Fruit fly (Drosophila melanogaster) whole organism, embryonic: Measurements from ENCODE around the gene CG1824.

ENCODE experiments used
- ATbp ChIP-seq: fragments of 200-800 bp; sonication (Bioruptor generic); optimal IDR thresholded peaks from 2 replicates; lab custom pipeline; 2017; ENCODE audit warnings: missing biosample characterization, mild to moderate bottlenecking, missing genetic modification characterization, missing genetic modification reagents
- C15 ChIP-seq: fragments of 200-800 bp; sonication (Bioruptor generic); IDR thresholded peaks from 3 replicates; pipeline ENCODE4 v1.3.6; 2022; ENCODE audit warnings: missing biosample characterization, missing genetic modification characterization
- CG11504 ChIP-seq: fragments of 200-800 bp; sonication (Bioruptor generic); optimal IDR thresholded peaks from 3 replicates; lab custom pipeline; 2019; ENCODE audit warnings: missing biosample characterization, mild to moderate bottlenecking, missing genetic modification characterization, moderate library complexity
- CG12104 ChIP-seq: fragments of 200-800 bp; sonication (Bioruptor generic); optimal IDR thresholded peaks from 3 replicates; lab custom pipeline; 2016; ENCODE audit warnings: missing biosample characterization, missing genetic modification characterization
- CG14860 ChIP-seq: fragments of 200-800 bp; sonication (Bioruptor generic); IDR thresholded peaks from 3 replicates; pipeline ENCODE4 v1.3.6; 2022; ENCODE audit warnings: missing biosample characterization, missing genetic modification characterization; ENCODE audit not compliant: partially characterized antibody
- CG18619 ChIP-seq: fragments of 200-800 bp; sonication (Bioruptor generic); optimal IDR thresholded peaks from 3 replicates; lab custom pipeline; 2017; ENCODE audit warnings: missing biosample characterization, mild to moderate bottlenecking, missing genetic modification characterization
- CG18764 ChIP-seq: fragments of 200-800 bp; sonication (Bioruptor generic); optimal IDR thresholded peaks from 3 replicates; lab custom pipeline; 2016; ENCODE audit warnings: missing biosample characterization, missing genetic modification characterization
- CG2120 ChIP-seq: fragments of 200-800 bp; sonication (Bioruptor generic); optimal IDR thresholded peaks from 3 replicates; lab custom pipeline; 2016; ENCODE audit warnings: missing biosample characterization, missing genetic modification characterization
- CG30431 ChIP-seq: fragments of 200-800 bp; sonication (Bioruptor generic); optimal IDR thresholded peaks from 2 replicates; lab custom pipeline; 2017; ENCODE audit warnings: missing biosample characterization, missing genetic modification characterization
- CG3065 ChIP-seq: fragments of 200-800 bp; sonication (Bioruptor generic); optimal IDR thresholded peaks from 2 replicates; lab custom pipeline; 2016; ENCODE audit warnings: missing biosample characterization, missing genetic modification characterization
- CG31365 ChIP-seq: fragments of 200-800 bp; sonication (Bioruptor generic); optimal IDR thresholded peaks from 2 replicates; lab custom pipeline; 2018; ENCODE audit warnings: missing biosample characterization, mild to moderate bottlenecking, missing genetic modification characterization
- CG31441 ChIP-seq: fragments of 200-800 bp; sonication (Bioruptor generic); IDR thresholded peaks from 2 replicates; pipeline ENCODE4 v1.3.6; 2022; ENCODE audit warnings: missing biosample characterization, missing genetic modification characterization
- CG34224 ChIP-seq: fragments of 200-800 bp; sonication (Bioruptor generic); IDR thresholded peaks from 3 replicates; pipeline ENCODE4 v1.3.6; 2022; ENCODE audit warnings: missing biosample characterization, missing genetic modification characterization; ENCODE audit not compliant: partially characterized antibody
- CG4707 ChIP-seq: fragments of 200-800 bp; sonication (Bioruptor generic); optimal IDR thresholded peaks from 2 replicates; lab custom pipeline; 2018; ENCODE audit warnings: missing biosample characterization, mild to moderate bottlenecking, missing genetic modification characterization, moderate library complexity
- CG5180 ChIP-seq: fragments of 200-800 bp; sonication (Bioruptor generic); optimal IDR thresholded peaks from 3 replicates; lab custom pipeline; 2017; ENCODE audit warnings: missing biosample characterization, missing genetic modification characterization, mild to moderate bottlenecking, moderate library complexity, missing genetic modification reagents
- CG6175 ChIP-seq: fragments of 200-800 bp; sonication (Bioruptor generic); IDR thresholded peaks from 3 replicates; pipeline ENCODE4 v1.3.6; 2022; ENCODE audit warnings: missing biosample characterization, missing genetic modification characterization
- CG6683 ChIP-seq: fragments of 200-800 bp; sonication (Bioruptor generic); optimal IDR thresholded peaks from 2 replicates; lab custom pipeline; 2017; ENCODE audit warnings: missing biosample characterization, mild to moderate bottlenecking, missing genetic modification characterization, missing genetic modification reagents
- CG6689 ChIP-seq: fragments of 200-800 bp; sonication (Bioruptor generic); IDR thresholded peaks from 2 replicates; pipeline ENCODE4 v1.3.6; 2022; ENCODE audit warnings: missing biosample characterization, missing genetic modification characterization
- CG6854 ChIP-seq: fragments of 200-800 bp; sonication (Bioruptor generic); optimal IDR thresholded peaks from 3 replicates; lab custom pipeline; 2017; ENCODE audit warnings: missing biosample characterization, mild to moderate bottlenecking, missing genetic modification characterization
- CG9876 ChIP-seq: fragments of 200-800 bp; sonication (Bioruptor generic); optimal IDR thresholded peaks from 2 replicates; lab custom pipeline; 2016; ENCODE audit warnings: missing biosample characterization, missing genetic modification characterization
- Doc3 ChIP-seq: fragments of 200-800 bp; sonication (Bioruptor generic); IDR thresholded peaks from 3 replicates; pipeline ENCODE4 v1.3.6; 2022; ENCODE audit warnings: missing biosample characterization, missing genetic modification characterization; ENCODE audit not compliant: partially characterized antibody
- H15 ChIP-seq: fragments of 200-800 bp; sonication (Bioruptor generic); IDR thresholded peaks from 3 replicates; pipeline ENCODE4 v1.3.6; 2022; ENCODE audit warnings: missing biosample characterization, missing genetic modification characterization
- HHEX ChIP-seq: fragments of 200-800 bp; sonication (Bioruptor generic); optimal IDR thresholded peaks from 3 replicates; lab custom pipeline; 2017; ENCODE audit warnings: missing biosample characterization, mild to moderate bottlenecking, missing genetic modification characterization, missing genetic modification reagents
- HLHmδ ChIP-seq: fragments of 200-800 bp; sonication (Bioruptor generic); optimal IDR thresholded peaks from 2 replicates; lab custom pipeline; 2018; ENCODE audit warnings: missing biosample characterization, mild to moderate bottlenecking, missing genetic modification characterization, moderate library complexity
- Hmr ChIP-seq: fragments of 200-800 bp; sonication (Bioruptor generic); optimal IDR thresholded peaks from 3 replicates; lab custom pipeline; 2017; ENCODE audit warnings: mild to moderate bottlenecking, missing biosample characterization, missing genetic modification reagents, missing genetic modification characterization
- Hr3 ChIP-seq: fragments of 200-800 bp; sonication (Bioruptor generic); optimal IDR thresholded peaks from 3 replicates; lab custom pipeline; 2016; ENCODE audit warnings: missing biosample characterization, missing genetic modification characterization
- Lim3 ChIP-seq: fragments of 200-800 bp; sonication (Bioruptor generic); IDR thresholded peaks from 2 replicates; pipeline ENCODE4 v1.3.6; 2022; ENCODE audit warnings: missing biosample characterization, missing genetic modification characterization
- Sin3A ChIP-seq: fragments of >200 bp; optimal IDR thresholded peaks from 2 replicates; lab custom pipeline; 2018
- Spps ChIP-seq: fragments of 200-800 bp; sonication (Bioruptor generic); optimal IDR thresholded peaks from 2 replicates; lab custom pipeline; 2018; ENCODE audit warnings: missing biosample characterization, mild to moderate bottlenecking, missing genetic modification characterization
- ash1 ChIP-seq: fragments of 200-800 bp; sonication (Bioruptor generic); optimal IDR thresholded peaks from 2 replicates; lab custom pipeline; 2018; ENCODE audit warnings: missing biosample characterization, mild to moderate bottlenecking, missing genetic modification characterization
- ato ChIP-seq: fragments of 200-800 bp; sonication (Bioruptor generic); IDR thresholded peaks from 2 replicates; pipeline ENCODE4 v1.3.6; 2022; ENCODE audit warnings: missing biosample characterization, missing genetic modification characterization; ENCODE audit not compliant: partially characterized antibody
- cad ChIP-seq: fragments of >200 bp; optimal IDR thresholded peaks from 2 replicates; lab custom pipeline; 2017; ENCODE audit warnings: missing biosample characterization, missing genetic modification characterization
- cg ChIP-seq: fragments of 200-800 bp; sonication (Bioruptor generic); optimal IDR thresholded peaks from 3 replicates; lab custom pipeline; 2019; ENCODE audit warnings: missing biosample characterization, mild to moderate bottlenecking, missing genetic modification characterization, moderate library complexity
- chm ChIP-seq: fragments of 200-800 bp; sonication (Bioruptor generic); IDR thresholded peaks from 2 replicates; pipeline ENCODE4 v1.3.6; 2022; ENCODE audit warnings: missing biosample characterization, missing genetic modification characterization
- corto ChIP-seq: fragments of 200-800 bp; sonication (Bioruptor generic); optimal IDR thresholded peaks from 2 replicates; lab custom pipeline; 2016; ENCODE audit warnings: missing biosample characterization, mild to moderate bottlenecking, missing genetic modification characterization, moderate library complexity
- crc ChIP-seq: fragments of 200-800 bp; sonication (Bioruptor generic); optimal IDR thresholded peaks from 2 replicates; lab custom pipeline; 2016; ENCODE audit warnings: missing biosample characterization, missing genetic modification characterization
- danr ChIP-seq: fragments of 200-800 bp; sonication (Bioruptor generic); IDR thresholded peaks from 2 replicates; pipeline ENCODE4 v1.3.6; 2022; ENCODE audit warnings: missing biosample characterization, missing genetic modification characterization
- eyg ChIP-seq: fragments of 200-800 bp; sonication (Bioruptor generic); optimal IDR thresholded peaks from 3 replicates; lab custom pipeline; 2016; ENCODE audit warnings: missing biosample characterization, missing genetic modification characterization
- grau ChIP-seq: fragments of 200-800 bp; optimal IDR thresholded peaks from 3 replicates; lab custom pipeline; 2019; ENCODE audit warnings: missing biosample characterization, mild to moderate bottlenecking, missing genetic modification characterization, moderate library complexity
- gsb ChIP-seq: fragments of 200-800 bp; sonication (Bioruptor generic); IDR thresholded peaks from 2 replicates; pipeline ENCODE4 v1.3.6; 2022; ENCODE audit warnings: missing biosample characterization, missing genetic modification characterization
- h ChIP-seq: fragments of >200 bp; optimal IDR thresholded peaks from 2 replicates; lab custom pipeline; 2017
- her ChIP-seq: fragments of 200-800 bp; sonication (Bioruptor generic); optimal IDR thresholded peaks from 2 replicates; lab custom pipeline; 2016; ENCODE audit warnings: missing biosample characterization, missing genetic modification characterization
- kah ChIP-seq: fragments of 200-800 bp; sonication (Bioruptor generic); optimal IDR thresholded peaks from 2 replicates; lab custom pipeline; 2018; ENCODE audit warnings: missing biosample characterization, mild to moderate bottlenecking, missing genetic modification characterization
- klu ChIP-seq: fragments of 200-800 bp; sonication (Bioruptor generic); IDR thresholded peaks from 2 replicates; pipeline ENCODE4 v1.3.6; 2022; ENCODE audit warnings: missing biosample characterization, missing genetic modification characterization
- otp ChIP-seq: fragments of 200-800 bp; sonication (Bioruptor generic); IDR thresholded peaks from 3 replicates; pipeline ENCODE4, ENCODE4 v1.3.6; 2022; ENCODE audit warnings: missing biosample characterization, missing genetic modification characterization
- pan ChIP-seq, 4 experiments: fragments of >200 bp in 3 of 4; fragments of 200-800 bp in 1 of 4; sonication (Bioruptor generic) in 1 of 4; optimal IDR thresholded peaks in 3 of 4; IDR thresholded peaks in 1 of 4; 2 replicates each; pipeline versions ENCODE4 v1.3.6 to Lab custom; 2017 to 2022; ENCODE audit warnings: missing biosample characterization in 2 of 4, missing genetic modification characterization in 2 of 4, mixed read lengths in 1 of 4
- sens ChIP-seq: fragments of 200-800 bp; sonication (Bioruptor generic); peaks from one replicate; lab custom pipeline; 2016; ENCODE audit warnings: missing biosample characterization, missing genetic modification characterization
- sima ChIP-seq: fragments of 200-800 bp; sonication (Bioruptor generic); optimal IDR thresholded peaks from 2 replicates; lab custom pipeline; 2016; ENCODE audit warnings: missing biosample characterization, missing genetic modification characterization
- sna ChIP-seq: fragments of 200-800 bp; sonication (Bioruptor generic); IDR thresholded peaks from 2 replicates; pipeline ENCODE4 v1.3.6; 2022; ENCODE audit warnings: missing biosample characterization, missing genetic modification characterization; ENCODE audit not compliant: partially characterized antibody
- sug ChIP-seq: fragments of 200-800 bp; optimal IDR thresholded peaks from 2 replicates; lab custom pipeline; 2019; ENCODE audit warnings: missing biosample characterization, mild to moderate bottlenecking, missing genetic modification characterization, moderate library complexity
- twi ChIP-seq: fragments of 200-800 bp; optimal IDR thresholded peaks from 2 replicates; lab custom pipeline; 2019; ENCODE audit warnings: missing biosample characterization, mild to moderate bottlenecking, missing genetic modification characterization, moderate library complexity

Gene CG1824

dm6 chrX:12567663-12568062 is 27.8 kb downstream of the CG1824 start (continued):
- TF ChIP-seq Spps (no peak), CG3065 (GFP tag; lab: Kevin White, UChicago) (no peak), corto (GFP tag; lab: Kevin White, UChicago) (no peak), gsb (GFP tag; lab: Robert Waterston, UW) (peak; percentile 42), ato (no peak), CG9876 (GFP tag; lab: Kevin White, UChicago) (no peak), CG31365 (peak; percentile 4), CG5180 (GFP tag; lab: Kevin White, UChicago) (peak; percentile 55), CG14860 (GFP tag; lab: Robert Waterston, UW) (no peak), CG6689 (GFP tag; lab: Robert Waterston, UW) (peak; percentile 81), CG2120 (GFP tag; lab: Kevin White, UChicago) (peak; percentile 69), pan (optimal IDR thresholded peaks at IDR 0.05; lab: Kevin White, UChicago) (no peak), pan (GFP tag; optimal IDR thresholded peaks at IDR 0.05 in 1 of 2, IDR thresholded peaks at IDR 0.05 in 1 of 2) (peak in 1 of 2 experiments; percentile 85), HHEX (peak; percentile 81), grau (peak; percentile 87), CG6854 (GFP tag; lab: Kevin White, UChicago) (peak; percentile 83), Lim3 (0 out of 2 replicates have a peak, but pooled peaks have one; percentile 31), CG30431 (GFP tag; lab: Kevin White, UChicago) (peak; percentile 27), sug (tag; lab: Kevin White, UChicago) (peak; percentile 85), danr (peak; percentile 23; the same call in 1 of the 2 replicates), C15 (GFP tag; lab: Robert Waterston, UW) (peak; percentile 60; the same call in 1 of the 3 replicates), sens (no peak), sna (no peak), CG34224 (GFP tag; lab: Robert Waterston, UW) (no peak), cad (no peak), CG18619 (GFP tag; lab: Kevin White, UChicago) (peak; percentile 75), twi (peak; percentile 36), Doc3 (GFP tag; lab: Robert Waterston, UW) (no peak), CG18764 (GFP tag; lab: Kevin White, UChicago) (no peak), eyg (GFP tag; lab: Kevin White, UChicago) (no peak), klu (GFP tag; lab: Robert Waterston, UW) (peak; percentile 38; the same call in 1 of the 2 replicates), CG31441 (GFP tag; lab: Robert Waterston, UW) (peak; percentile 84), her (no peak), otp (GFP tag; lab: Robert Waterston, UW) (peak; percentile 22; the same call in 1 of the 3 replicates), Sin3A (no peak), CG6175 (GFP tag; lab: Robert Waterston, UW) (0 out of 3 replicates have a peak, but pooled peaks have one; percentile 19), chm (peak; percentile 27; the same call in 1 of the 2 replicates), cg (GFP tag; lab: Kevin White, UChicago) (no peak), h (lab: Kevin White, UChicago) (no peak), CG11504 (peak; percentile 87), ash1 (GFP tag; lab: Kevin White, UChicago) (no peak), sima (GFP tag; lab: Kevin White, UChicago) (no peak), kah (GFP tag; lab: Kevin White, UChicago) (peak; percentile 65), Hr3 (GFP tag; lab: Kevin White, UChicago) (peak; percentile 64), ATbp (peak; percentile 72), HLHmδ (GFP tag; lab: Kevin White, UChicago) (no peak), CG6683 (GFP tag; lab: Kevin White, UChicago) (peak; percentile 83), crc (GFP tag; lab: Kevin White, UChicago) (no peak), H15 (GFP tag; lab: Robert Waterston, UW) (0 out of 3 replicates have a peak, but pooled peaks have one; percentile 63), Hmr (peak; percentile 94), CG4707 (GFP tag; lab: Kevin White, UChicago) (peak; percentile 64), CG12104 (GFP tag; lab: Kevin White, UChicago) (peak; percentile 55)
